Worm (Caenorhabditis elegans): ENCODE measurements around the gene Y61A9LA.7.

ce11 chrV:4590791-4591190 is 31.2 kb upstream of the Y61A9LA.7 start:
- TF ChIP-seq fos-1 (tag; optimal IDR thresholded peaks at IDR 0.05), result no peak
- no peak for TF ChIP-seq unc-39 (tag; optimal IDR thresholded peaks at IDR 0.05)
- no peak for TF ChIP-seq nhr-25 (tag; optimal IDR thresholded peaks at IDR 0.05)
- no peak for TF ChIP-seq lin-39 (tag; optimal IDR thresholded peaks at IDR 0.05)
- TF ChIP-seq peb-1 (tag; optimal IDR thresholded peaks at IDR 0.05), result no peak
- no peak for TF ChIP-seq lsy-2 (tag; optimal IDR thresholded peaks at IDR 0.05)
- TF ChIP-seq aly-2 (tag; optimal IDR thresholded peaks at IDR 0.05), result no peak
- TF ChIP-seq nhr-10 (tag; optimal IDR thresholded peaks at IDR 0.05), result no peak
- no peak for TF ChIP-seq gmeb-1 (tag; optimal IDR thresholded peaks at IDR 0.05)
